Comparison of ENCODE assay signal across 6 worm cellular contexts in genomic region chrV:5319477-5319876, ce11.
TF ChIP-seq lines count a peak whose summit lies in the region.

Gene ceh-34 (minus strand): TSS chrV:5319577.

TF ChIP-seq in whole organism, L1 larva, 84 proteins besides CTCF, POLR2A, EP300 and RAD21:
- no peak for TF ChIP-seq elt-3 (tag; optimal IDR thresholded peaks at IDR 0.05; lab: Kevin White, UChicago)
- no peak for TF ChIP-seq ceh-63 (GFP tag; optimal IDR thresholded peaks at IDR 0.05; lab: Kevin White, UChicago)
- TF ChIP-seq nhr-85 (tag; lab: Kevin White, UChicago) = peak; percentile 6

TF ChIP-seq in whole organism, L3 larva, 47 proteins besides CTCF, POLR2A, EP300 and RAD21:
- TF ChIP-seq nfya-1 (tag; optimal IDR thresholded peaks at IDR 0.05; lab: Kevin White, UChicago; ENCODE audit: insufficient read depth) = peak; percentile 8
- TF ChIP-seq ceh-82 (tag; optimal IDR thresholded peaks at IDR 0.05; lab: Kevin White, UChicago) = no peak
- no peak for TF ChIP-seq elt-2 (tag; optimal IDR thresholded peaks at IDR 0.05; lab: Kevin White, UChicago)
- no peak for TF ChIP-seq ceh-28 (tag; optimal IDR thresholded peaks at IDR 0.05; lab: Kevin White, UChicago)

TF ChIP-seq in whole organism, L4 larva, 104 proteins besides CTCF, POLR2A, EP300 and RAD21:
- TF ChIP-seq set-16 (GFP tag; IDR thresholded peaks at IDR 0.05; lab: Robert Waterston, UW) = peak; percentile 42; the same call in 1 of the 2 replicates
- TF ChIP-seq mdl-1 (tag; optimal IDR thresholded peaks at IDR 0.05; lab: Kevin White, UChicago) = no peak

TF ChIP-seq in whole organism, early embryonic, 17 proteins besides CTCF, POLR2A, EP300 and RAD21:
- 0 out of 2 replicates have a peak, but pooled peaks have one; percentile 45 for TF ChIP-seq scrt-1 (GFP tag; IDR thresholded peaks at IDR 0.05; lab: Robert Waterston, UW)
- TF ChIP-seq ets-7 (tag; optimal IDR thresholded peaks at IDR 0.05; lab: Kevin White, UChicago) = no peak
- no peak for TF ChIP-seq pes-1 (GFP tag; IDR thresholded peaks at IDR 0.05; lab: Robert Waterston, UW)
- TF ChIP-seq hmbx-1 (tag; optimal IDR thresholded peaks at IDR 0.05; lab: Kevin White, UChicago) = no peak
- TF ChIP-seq ceh-36 (tag; optimal IDR thresholded peaks at IDR 0.05; lab: Kevin White, UChicago) = no peak
- no peak for TF ChIP-seq hmg-4 (GFP tag; optimal IDR thresholded peaks at IDR 0.05; lab: Kevin White, UChicago)
- no peak for TF ChIP-seq tbx-11 (GFP tag; IDR thresholded peaks at IDR 0.05; lab: Robert Waterston, UW)

TF ChIP-seq in whole organism, late embryonic, 69 proteins besides CTCF, POLR2A, EP300 and RAD21:
- no peak for TF ChIP-seq lin-11 (tag; optimal IDR thresholded peaks at IDR 0.05; lab: Kevin White, UChicago)
- no peak for TF ChIP-seq unc-42 (tag; optimal IDR thresholded peaks at IDR 0.05; lab: Kevin White, UChicago)
- peak; percentile 24 for TF ChIP-seq hlh-6 (tag; optimal IDR thresholded peaks at IDR 0.05; lab: Kevin White, UChicago)
- TF ChIP-seq pqm-1 (tag; optimal IDR thresholded peaks at IDR 0.05; lab: Kevin White, UChicago) = no peak
- no peak for TF ChIP-seq sdc-2 (tag; optimal IDR thresholded peaks at IDR 0.05; lab: Kevin White, UChicago)

TF ChIP-seq in whole organism, young adult, 124 proteins besides CTCF, POLR2A, EP300 and RAD21:
- TF ChIP-seq ztf-6 (GFP tag; IDR thresholded peaks at IDR 0.05; lab: Robert Waterston, UW) (no peak), zfh-2 (GFP tag; conservative IDR thresholded peaks at IDR 0.05; lab: Robert Waterston, UW) (peak; percentile 48; the same call in 1 of the 2 replicates)
